Worm (Caenorhabditis elegans) whole organism, mixed stage, embryonic: ENCODE measurements around the gene F26C11.4.

ENCODE experiments used
- ces-1 ChIP-seq: fragments of 150-350 bp; optimal IDR thresholded peaks from 2 replicates; lab custom pipeline; 2014; ENCODE audit warnings: missing biosample characterization, missing genetic modification reagents, missing genetic modification characterization
- mep-1 ChIP-seq: fragments of 150-350 bp; optimal IDR thresholded peaks from 2 replicates; lab custom pipeline; 2017; ENCODE audit warnings: missing biosample characterization, missing genetic modification reagents, missing genetic modification characterization, inconsistent platforms
- snpc-4 ChIP-seq: fragments of 150-350 bp; optimal IDR thresholded peaks from 2 replicates; lab custom pipeline; 2014; ENCODE audit warnings: missing biosample characterization, missing genetic modification characterization
- unc-62 ChIP-seq: fragments of 150-350 bp; optimal IDR thresholded peaks from 2 replicates; lab custom pipeline; 2014; ENCODE audit warnings: missing biosample characterization, missing genetic modification reagents, missing genetic modification characterization

DNA sequence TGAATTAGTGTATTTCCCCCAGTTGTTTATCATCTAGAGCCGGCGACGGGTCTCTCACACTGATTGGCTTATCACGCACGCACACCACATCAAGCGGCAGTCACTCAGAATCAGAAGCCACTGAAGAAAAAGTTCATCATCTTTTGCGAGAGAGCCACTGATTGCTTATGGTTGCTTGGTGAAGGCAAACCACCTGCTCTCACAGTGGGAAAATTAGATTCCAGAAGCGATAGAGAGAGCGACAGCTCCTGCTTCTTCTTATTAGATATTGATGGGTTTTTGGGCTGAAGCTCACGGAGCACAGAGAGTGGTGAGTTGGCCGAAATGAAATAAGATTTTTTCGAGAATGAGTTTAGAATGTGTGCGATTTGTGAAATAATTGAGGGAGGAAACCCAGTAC is 40.0 kb upstream of the F26C11.4 start:
- TF ChIP-seq snpc-4 (tag; lab: Kevin White, UChicago) (no peak), ces-1 (GFP tag; lab: Kevin White, UChicago) (peak; percentile 51), unc-62 (GFP tag; lab: Kevin White, UChicago) (no peak), mep-1 (tag; lab: Kevin White, UChicago) (no peak)
